Worm (Caenorhabditis elegans) whole organism, late embryonic: Measurements from ENCODE around the gene lips-13.

Experiments used
- F13H6.1 ChIP-seq: sonication (generic microtip); optimal IDR thresholded peaks from 2 replicates; lab custom pipeline; 2016; ENCODE audit warnings: missing genetic modification characterization, missing compliant biosample characterization
- ceh-45 ChIP-seq: fragments of 200-800 bp; sonication (Bioruptor generic); IDR thresholded peaks from 2 replicates; pipeline ENCODE4 v1.3.6; 2022; ENCODE audit warnings: missing genetic modification reagents, missing genetic modification characterization, missing compliant biosample characterization
- che-1 ChIP-seq: sonication (generic microtip); optimal IDR thresholded peaks from 2 replicates; lab custom pipeline; 2016; ENCODE audit warnings: mild to moderate bottlenecking, missing genetic modification characterization, missing compliant biosample characterization
- eyg-1 ChIP-seq: sonication (generic microtip); optimal IDR thresholded peaks from 2 replicates; lab custom pipeline; 2016; ENCODE audit warnings: missing genotype, missing genetic modification characterization, missing compliant biosample characterization
- fkh-10 ChIP-seq: fragments of 150-350 bp; optimal IDR thresholded peaks from 2 replicates; lab custom pipeline; 2014; ENCODE audit warnings: missing biosample characterization, missing genetic modification reagents, missing genetic modification characterization
- nhr-11 ChIP-seq: fragments of 150-350 bp; optimal IDR thresholded peaks from 2 replicates; lab custom pipeline; 2014; ENCODE audit warnings: missing biosample characterization, missing genetic modification characterization
- odd-2 ChIP-seq: sonication (generic microtip); optimal IDR thresholded peaks from 2 replicates; lab custom pipeline; 2017; ENCODE audit warnings: antibody characterized with exemption, mild to moderate bottlenecking, missing genetic modification characterization, missing compliant biosample characterization
- pqm-1 ChIP-seq: sonication (generic microtip); optimal IDR thresholded peaks from 2 replicates; lab custom pipeline; 2016; ENCODE audit warnings: missing genetic modification characterization, missing compliant biosample characterization
- syd-9 ChIP-seq: sonication (generic microtip); optimal IDR thresholded peaks from 2 replicates; lab custom pipeline; 2016; ENCODE audit warnings: mild to moderate bottlenecking, missing genetic modification characterization, moderate library complexity, missing compliant biosample characterization
- zip-5 ChIP-seq: sonication (generic microtip); optimal IDR thresholded peaks from 2 replicates; lab custom pipeline; 2016; ENCODE audit warnings: missing genetic modification characterization, missing compliant biosample characterization

ce11 chrII:1157135-1157534 is 39.3 kb upstream of the lips-13 start:
- TF ChIP-seq nhr-11 (tag; lab: Kevin White, UChicago) (no peak), eyg-1 (tag; lab: Kevin White, UChicago) (no peak), che-1 (tag; lab: Kevin White, UChicago) (no peak), odd-2 (tag; lab: Kevin White, UChicago) (no peak), pqm-1 (no peak), zip-5 (tag; lab: Kevin White, UChicago) (no peak), ceh-45 (GFP tag; lab: Robert Waterston, UW) (no peak), F13H6.1 (tag; lab: Kevin White, UChicago) (no peak), fkh-10 (no peak), syd-9 (tag; lab: Kevin White, UChicago) (no peak)
